Fruit fly (Drosophila melanogaster) whole organism, embryonic: ENCODE data around the gene holn1.

Source experiments
- Antp ChIP-seq: fragments of 200-800 bp; sonication (Bioruptor generic); optimal IDR thresholded peaks from 3 replicates; lab custom pipeline; 2016; ENCODE audit warnings: missing biosample characterization, missing genetic modification characterization
- Atf6 ChIP-seq: fragments of 200-800 bp; sonication (Bioruptor generic); IDR thresholded peaks from 2 replicates; pipeline ENCODE4 v1.3.6; 2022; ENCODE audit warnings: missing biosample characterization, missing genetic modification characterization
- CG11456 ChIP-seq: fragments of 200-800 bp; sonication (Bioruptor generic); IDR thresholded peaks from 3 replicates; pipeline ENCODE4 v1.3.6; 2022; ENCODE audit warnings: missing biosample characterization, missing genetic modification characterization
- CG12219 ChIP-seq: fragments of 200-800 bp; sonication (Bioruptor generic); optimal IDR thresholded peaks from 3 replicates; lab custom pipeline; 2018; ENCODE audit warnings: missing biosample characterization, mild to moderate bottlenecking, missing genetic modification characterization
- CG14014 ChIP-seq: fragments of 200-800 bp; sonication (Bioruptor generic); IDR thresholded peaks from 2 replicates; pipeline ENCODE4 v1.3.6; 2022; ENCODE audit warnings: missing biosample characterization, missing genetic modification characterization
- CG15011 ChIP-seq: fragments of 200-800 bp; sonication (Bioruptor generic); optimal IDR thresholded peaks from 3 replicates; lab custom pipeline; 2018; ENCODE audit warnings: missing biosample characterization, mild to moderate bottlenecking, missing genetic modification characterization
- CG15696 ChIP-seq: fragments of 200-800 bp; sonication (Bioruptor generic); optimal IDR thresholded peaks from 2 replicates; lab custom pipeline; 2019; ENCODE audit warnings: missing biosample characterization, mild to moderate bottlenecking, missing genetic modification characterization, moderate library complexity
- CG1603 ChIP-seq: fragments of 200-800 bp; sonication (Bioruptor generic); optimal IDR thresholded peaks from 2 replicates; lab custom pipeline; 2019; ENCODE audit warnings: missing biosample characterization, mild to moderate bottlenecking, missing genetic modification characterization, moderate library complexity
- CG16815 ChIP-seq: fragments of 200-800 bp; sonication (Bioruptor generic); optimal IDR thresholded peaks from 3 replicates; lab custom pipeline; 2017; ENCODE audit warnings: missing biosample characterization, mild to moderate bottlenecking, missing genetic modification characterization
- CG18262 ChIP-seq: fragments of 200-800 bp; optimal IDR thresholded peaks from 3 replicates; lab custom pipeline; 2019; ENCODE audit warnings: missing biosample characterization, mild to moderate bottlenecking, missing genetic modification characterization, moderate library complexity
- CG1832 ChIP-seq: fragments of 200-800 bp; sonication (Bioruptor generic); optimal IDR thresholded peaks from 2 replicates; lab custom pipeline; 2017; ENCODE audit warnings: missing biosample characterization, mild to moderate bottlenecking, missing genetic modification characterization, inconsistent platforms
- CG2199 ChIP-seq: fragments of 200-800 bp; sonication (Bioruptor generic); IDR thresholded peaks from 3 replicates; pipeline ENCODE4 v1.3.6; 2022; ENCODE audit warnings: missing biosample characterization, missing genetic modification characterization
- CG30403 ChIP-seq: fragments of 200-800 bp; sonication (Bioruptor generic); optimal IDR thresholded peaks from 3 replicates; lab custom pipeline; 2016; ENCODE audit warnings: missing biosample characterization, missing genetic modification characterization
- CG3065 ChIP-seq: fragments of 200-800 bp; sonication (Bioruptor generic); optimal IDR thresholded peaks from 2 replicates; lab custom pipeline; 2016; ENCODE audit warnings: missing biosample characterization, missing genetic modification characterization
- CG32532 ChIP-seq: fragments of 200-800 bp; sonication (Bioruptor generic); IDR thresholded peaks from 2 replicates; pipeline ENCODE4 v1.3.6; 2022; ENCODE audit warnings: missing biosample characterization, missing genetic modification characterization
- CG3847 ChIP-seq: fragments of 200-800 bp; sonication (Bioruptor generic); IDR thresholded peaks from 2 replicates; pipeline ENCODE4 v1.3.6; 2022; ENCODE audit warnings: missing biosample characterization, missing genetic modification characterization
- CG4282 ChIP-seq: fragments of 200-800 bp; sonication (Bioruptor generic); optimal IDR thresholded peaks from 2 replicates; lab custom pipeline; 2016; ENCODE audit warnings: missing biosample characterization, missing genetic modification characterization
- CG43689 ChIP-seq: fragments of 200-800 bp; sonication (Bioruptor generic); IDR thresholded peaks from 2 replicates; pipeline ENCODE4 v1.3.6; 2022; ENCODE audit warnings: missing biosample characterization, missing genetic modification characterization
- CG7987 ChIP-seq: fragments of 200-800 bp; sonication (Bioruptor generic); optimal IDR thresholded peaks from 2 replicates; lab custom pipeline; 2018; ENCODE audit warnings: missing biosample characterization, mild to moderate bottlenecking, missing genetic modification characterization, moderate library complexity
- CG8478 ChIP-seq: fragments of >200 bp; optimal IDR thresholded peaks from 2 replicates; lab custom pipeline; 2018
- CG9817 ChIP-seq: fragments of 200-800 bp; sonication (Bioruptor generic); optimal IDR thresholded peaks from 2 replicates; lab custom pipeline; 2018; ENCODE audit warnings: missing biosample characterization, mild to moderate bottlenecking, missing genetic modification characterization, moderate library complexity
- CG9932 ChIP-seq: fragments of 200-800 bp; sonication (Bioruptor generic); IDR thresholded peaks from 2 replicates; pipeline ENCODE4 v1.3.6; 2022; ENCODE audit warnings: missing biosample characterization, missing genetic modification characterization
- Dip3 ChIP-seq: fragments of 200-800 bp; sonication (Bioruptor generic); optimal IDR thresholded peaks from 3 replicates; lab custom pipeline; 2016; ENCODE audit warnings: missing biosample characterization, missing genetic modification characterization
- Ets65A ChIP-seq: fragments of 200-800 bp; sonication (Bioruptor generic); peaks from one replicate; lab custom pipeline; 2016; ENCODE audit warnings: missing biosample characterization, missing genetic modification characterization
- Fer2 ChIP-seq: fragments of 200-800 bp; sonication (Bioruptor generic); optimal IDR thresholded peaks from 2 replicates; lab custom pipeline; 2018; ENCODE audit warnings: missing biosample characterization, mild to moderate bottlenecking, missing genetic modification characterization, moderate library complexity
- Gsc ChIP-seq: fragments of 200-800 bp; sonication (Bioruptor generic); IDR thresholded peaks from 2 replicates; pipeline ENCODE4 v1.3.6; 2022; ENCODE audit warnings: missing biosample characterization, missing genetic modification characterization
- HHEX ChIP-seq: fragments of 200-800 bp; sonication (Bioruptor generic); optimal IDR thresholded peaks from 3 replicates; lab custom pipeline; 2017; ENCODE audit warnings: missing biosample characterization, mild to moderate bottlenecking, missing genetic modification characterization, missing genetic modification reagents
- Hr39 ChIP-seq: fragments of >200 bp; optimal IDR thresholded peaks from 2 replicates; lab custom pipeline; 2017
- Hr78 ChIP-seq, 2 experiments: fragments of 200-800 bp in 1 of 2; fragments of >200 bp in 1 of 2; sonication (Bioruptor generic) in 1 of 2; optimal IDR thresholded peaks; 2 replicates each; lab custom pipeline; 2017 to 2019; ENCODE audit warnings: missing biosample characterization in 2 of 2, missing genetic modification characterization in 2 of 2, mild to moderate bottlenecking in 1 of 2, moderate library complexity in 1 of 2
- Meics ChIP-seq: fragments of 200-800 bp; sonication (Bioruptor generic); optimal IDR thresholded peaks from 2 replicates; lab custom pipeline; 2017; ENCODE audit warnings: missing biosample characterization, mild to moderate bottlenecking, missing genetic modification characterization
- Mes4 ChIP-seq: fragments of 200-800 bp; sonication (Bioruptor generic); optimal IDR thresholded peaks from 2 replicates; lab custom pipeline; 2016; ENCODE audit warnings: missing biosample characterization, missing genetic modification characterization
- Six4 ChIP-seq: fragments of 200-800 bp; sonication (Bioruptor generic); optimal IDR thresholded peaks from 2 replicates; lab custom pipeline; 2016; ENCODE audit warnings: missing biosample characterization, missing genetic modification characterization
- Sox100B ChIP-seq: fragments of 200-800 bp; sonication (Bioruptor generic); optimal IDR thresholded peaks from 3 replicates; lab custom pipeline; 2018; ENCODE audit warnings: missing biosample characterization, mild to moderate bottlenecking, missing genetic modification characterization
- Sry-β ChIP-seq: fragments of 200-800 bp; sonication (Bioruptor generic); optimal IDR thresholded peaks from 2 replicates; lab custom pipeline; 2018; ENCODE audit warnings: missing biosample characterization, mild to moderate bottlenecking, missing genetic modification characterization, moderate library complexity
- Sry-δ ChIP-seq: fragments of 200-800 bp; sonication (Bioruptor generic); optimal IDR thresholded peaks from 2 replicates; lab custom pipeline; 2016; ENCODE audit warnings: missing biosample characterization, missing genetic modification characterization
- Xbp1 ChIP-seq: fragments of 200-800 bp; sonication (Bioruptor generic); optimal IDR thresholded peaks from 3 replicates; lab custom pipeline; 2016; ENCODE audit warnings: missing biosample characterization, mild to moderate bottlenecking, missing genetic modification characterization
- Xrp1 ChIP-seq: fragments of 200-800 bp; sonication (Bioruptor generic); IDR thresholded peaks from 2 replicates; pipeline ENCODE4 v1.3.6; 2022; ENCODE audit warnings: missing biosample characterization, missing genetic modification characterization
- al ChIP-seq: fragments of 200-800 bp; sonication (Bioruptor generic); IDR thresholded peaks from 2 replicates; pipeline ENCODE4 v1.3.6; 2022; ENCODE audit warnings: missing biosample characterization, missing genetic modification characterization
- ash1 ChIP-seq: fragments of 200-800 bp; sonication (Bioruptor generic); optimal IDR thresholded peaks from 2 replicates; lab custom pipeline; 2018; ENCODE audit warnings: missing biosample characterization, mild to moderate bottlenecking, missing genetic modification characterization
- ato ChIP-seq: fragments of 200-800 bp; sonication (Bioruptor generic); IDR thresholded peaks from 2 replicates; pipeline ENCODE4 v1.3.6; 2022; ENCODE audit warnings: missing biosample characterization, missing genetic modification characterization; ENCODE audit not compliant: partially characterized antibody
- bab2 ChIP-seq: fragments of 200-800 bp; sonication (Bioruptor generic); optimal IDR thresholded peaks from 2 replicates; lab custom pipeline; 2016; ENCODE audit warnings: missing biosample characterization, missing genetic modification characterization
- bbx ChIP-seq: fragments of 200-800 bp; sonication (Bioruptor generic); IDR thresholded peaks from 2 replicates; pipeline ENCODE4 v1.3.6; 2022; ENCODE audit warnings: missing biosample characterization, missing genetic modification characterization; ENCODE audit not compliant: partially characterized antibody
- h ChIP-seq: fragments of >200 bp; optimal IDR thresholded peaks from 2 replicates; lab custom pipeline; 2017
- hkb ChIP-seq, 2 experiments: fragments of 200-800 bp in 1 of 2; fragments of >200 bp in 1 of 2; sonication (Bioruptor generic) in 1 of 2; IDR thresholded peaks in 1 of 2; optimal IDR thresholded peaks in 1 of 2; 2 replicates each; pipeline versions ENCODE4 v1.3.6 to Lab custom; 2017 to 2022; ENCODE audit warnings: missing biosample characterization in 1 of 2, missing genetic modification characterization in 1 of 2
- hth ChIP-seq: fragments of >200 bp; optimal IDR thresholded peaks from 2 replicates; lab custom pipeline; 2017; ENCODE audit warnings: inconsistent platforms
- lola ChIP-seq, 3 experiments: fragments of >200 bp in 2 of 3; fragments of 200-800 bp in 1 of 3; sonication (Bioruptor generic) in 1 of 3; optimal IDR thresholded peaks; 2 replicates each; lab custom pipeline; 2017 to 2019; ENCODE audit warnings: missing biosample characterization in 3 of 3, missing genetic modification characterization in 3 of 3, mild to moderate bottlenecking in 1 of 3, moderate library complexity in 1 of 3
- org-1 ChIP-seq: fragments of 200-800 bp; sonication (Bioruptor generic); optimal IDR thresholded peaks from 2 replicates; lab custom pipeline; 2017; ENCODE audit warnings: missing biosample characterization, missing genetic modification characterization
- sqz ChIP-seq: fragments of 200-800 bp; sonication (Bioruptor generic); optimal IDR thresholded peaks from 3 replicates; lab custom pipeline; 2018; ENCODE audit warnings: missing biosample characterization, mild to moderate bottlenecking, missing genetic modification characterization
- tll ChIP-seq, 2 experiments: fragments of 200-800 bp in 1 of 2; fragments of >200 bp in 1 of 2; sonication (Bioruptor generic) in 1 of 2; optimal IDR thresholded peaks; 2 replicates each; lab custom pipeline; 2017 to 2019; ENCODE audit warnings: missing biosample characterization in 2 of 2, missing genetic modification characterization in 2 of 2, mild to moderate bottlenecking in 1 of 2, moderate library complexity in 1 of 2
- vvl ChIP-seq: fragments of 200-800 bp; sonication (Bioruptor generic); IDR thresholded peaks from 2 replicates; pipeline ENCODE4 v1.3.6; 2022; ENCODE audit warnings: missing biosample characterization, missing genetic modification characterization
- zen2 ChIP-seq: fragments of 200-800 bp; sonication (Bioruptor generic); IDR thresholded peaks from 3 replicates; pipeline ENCODE4 v1.3.6; 2022; ENCODE audit warnings: missing biosample characterization, missing genetic modification characterization; ENCODE audit not compliant: partially characterized antibody

holn1 gene

DNA sequence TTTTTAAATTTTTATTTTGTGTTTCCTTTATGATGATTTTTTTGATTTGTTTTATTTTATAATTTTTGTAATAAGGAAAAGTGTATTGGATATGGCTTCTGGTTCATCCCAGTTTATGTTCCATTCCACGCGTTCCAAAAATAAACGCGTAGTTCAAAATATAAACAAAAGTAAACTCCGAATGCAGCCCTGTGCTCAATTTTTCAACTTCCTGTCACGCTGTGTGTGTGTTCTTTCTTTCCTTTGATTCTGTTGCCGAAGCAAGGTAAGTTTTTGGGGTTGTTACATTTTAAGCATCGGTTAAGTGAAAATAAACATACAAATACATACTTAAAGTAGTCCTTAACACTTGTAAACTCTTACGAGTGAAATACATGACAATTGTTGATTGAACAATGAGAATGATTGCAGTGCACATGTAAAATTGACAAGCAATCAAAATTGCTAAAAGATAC is 27.6 kb upstream of the holn1 start, which contains the start of the genes Ip259 and RpS27A (continued):
- TF ChIP-seq CG3847 (GFP tag; lab: Robert Waterston, UW) (peak; percentile 78), Gsc (GFP tag; lab: Robert Waterston, UW) (no peak), CG11456 (GFP tag; lab: Robert Waterston, UW) (no peak; the same call in 1 of the 3 replicates), CG18262 (tag; lab: Kevin White, UChicago) (peak; percentile 54), org-1 (peak; percentile 40), CG9932 (GFP tag; lab: Robert Waterston, UW) (no peak), h (lab: Kevin White, UChicago) (no peak), CG43689 (GFP tag; lab: Robert Waterston, UW) (no peak), CG16815 (GFP tag; lab: Kevin White, UChicago) (peak; percentile 6), Antp (GFP tag; lab: Kevin White, UChicago) (peak; percentile 61), Xrp1 (GFP tag; lab: Robert Waterston, UW) (no peak), lola (GFP tag; optimal IDR thresholded peaks at IDR 0.05; lab: Kevin White, UChicago) (peak in 1 of 3 experiments; percentile 36), vvl (GFP tag; lab: Robert Waterston, UW) (peak; percentile 87), CG14014 (GFP tag; lab: Robert Waterston, UW) (peak; percentile 65; the same call in 1 of the 2 replicates), Meics (GFP tag; lab: Kevin White, UChicago) (peak; percentile 91), CG1603 (peak; percentile 100), Hr78 (GFP tag; optimal IDR thresholded peaks at IDR 0.05; lab: Kevin White, UChicago) (no peak), CG3065 (GFP tag; lab: Kevin White, UChicago) (peak; percentile 61), CG8478 (lab: Kevin White, UChicago) (no peak), CG12219 (GFP tag; lab: Kevin White, UChicago) (peak; percentile 56), CG32532 (GFP tag; lab: Robert Waterston, UW) (peak; percentile 83), al (GFP tag; lab: Robert Waterston, UW) (peak; percentile 56), CG9817 (tag; lab: Kevin White, UChicago) (peak; percentile 70), hth (no peak), Sry-β (peak; percentile 53), bab2 (peak; percentile 1), Sry-δ (GFP tag; lab: Kevin White, UChicago) (peak; percentile 50), Mes4 (GFP tag; lab: Kevin White, UChicago) (peak; percentile 87), CG7987 (GFP tag; lab: Kevin White, UChicago) (peak; percentile 91), CG2199 (no peak), Atf6 (GFP tag; lab: Robert Waterston, UW) (peak; percentile 66), ash1 (no peak), Sox100B (GFP tag; lab: Kevin White, UChicago) (peak; percentile 66), CG15696 (tag; lab: Kevin White, UChicago) (peak; percentile 42), Fer2 (tag; lab: Kevin White, UChicago) (peak; percentile 62), bbx (GFP tag; lab: Robert Waterston, UW) (peak; percentile 34; the same call in 1 of the 2 replicates), tll (GFP tag; optimal IDR thresholded peaks at IDR 0.05; lab: Kevin White, UChicago) (no peak), CG4282 (GFP tag; lab: Kevin White, UChicago) (no peak), Xbp1 (GFP tag; lab: Kevin White, UChicago) (peak; percentile 75), Hr39 (no peak), CG1832 (GFP tag; lab: Kevin White, UChicago) (no peak), zen2 (GFP tag; lab: Robert Waterston, UW) (no peak), CG15011 (GFP tag; lab: Kevin White, UChicago) (peak; percentile 69), Dip3 (GFP tag; lab: Kevin White, UChicago) (peak; percentile 68), hkb (optimal IDR thresholded peaks at IDR 0.05; lab: Kevin White, UChicago) (no peak), hkb (GFP tag; IDR thresholded peaks at IDR 0.05; lab: Robert Waterston, UW) (peak; percentile 68), Ets65A (GFP tag; lab: Kevin White, UChicago) (peak; percentile 98), CG30403 (GFP tag; lab: Kevin White, UChicago) (peak; percentile 56), Six4 (GFP tag; lab: Kevin White, UChicago) (peak; percentile 7), HHEX (GFP tag; lab: Kevin White, UChicago) (peak; percentile 82), ato (GFP tag; lab: Robert Waterston, UW) (no peak), sqz (GFP tag; lab: Kevin White, UChicago) (no peak)
